Fruit fly (Drosophila melanogaster): ENCODE measurements around the gene CG32148.

Gene CG32148

dm6 chr3L:14992025-14992424, 31.3 kb upstream of the CG32148 start, which contains the start of gene Zip71B:
Gene Zip71B, plus strand, starts transcription at chr3L:14992289.
- no peak for TF ChIP-seq CG17801 (GFP tag; optimal IDR thresholded peaks at IDR 0.05; ENCODE audit: partially characterized antibody)

- TF ChIP-seq CG17801 (GFP tag; optimal IDR thresholded peaks at IDR 0.05; ENCODE audit: partially characterized antibody), result peak; percentile 14
Observed at dm6 chr3L:14992807-14993206, 30.5 kb upstream of the CG32148 start.

- TF ChIP-seq CG17801 (GFP tag; optimal IDR thresholded peaks at IDR 0.05; ENCODE audit: partially characterized antibody), result peak; percentile 80
Observed at dm6 chr3L:14999284-15000019, 23.8 kb upstream of the CG32148 start, which contains the start of the genes mRpL39 and Prosbeta2. Gene mRpL39, minus strand, starts transcription at chr3L:14999666. Gene Prosbeta2, plus strand, starts transcription at chr3L:14999951.

dm6 chr3L:15005085-15005484, 18.2 kb upstream of the CG32148 start:
- TF ChIP-seq CG17801 (GFP tag; optimal IDR thresholded peaks at IDR 0.05; ENCODE audit: partially characterized antibody), result no peak

- TF ChIP-seq CG17801 (GFP tag; optimal IDR thresholded peaks at IDR 0.05; ENCODE audit: partially characterized antibody), result no peak
Observed at dm6 chr3L:15005774-15006173, 17.5 kb upstream of the CG32148 start.

dm6 chr3L:15006825-15007224, 16.5 kb upstream of the CG32148 start:
- no peak for TF ChIP-seq CG17801 (GFP tag; optimal IDR thresholded peaks at IDR 0.05; ENCODE audit: partially characterized antibody)

- no peak for TF ChIP-seq CG17801 (GFP tag; optimal IDR thresholded peaks at IDR 0.05; ENCODE audit: partially characterized antibody)
Observed at dm6 chr3L:15007271-15007948, 15.9 kb upstream of the CG32148 start.

- no peak for TF ChIP-seq CG17801 (GFP tag; optimal IDR thresholded peaks at IDR 0.05; ENCODE audit: partially characterized antibody)
Observed at dm6 chr3L:15009681-15010080, 13.6 kb upstream of the CG32148 start.

- no peak for TF ChIP-seq CG17801 (GFP tag; optimal IDR thresholded peaks at IDR 0.05; ENCODE audit: partially characterized antibody)
Observed at dm6 chr3L:15010601-15011000, 12.7 kb upstream of the CG32148 start.

dm6 chr3L:15011142-15011541, 12.2 kb upstream of the CG32148 start:
- no peak for TF ChIP-seq CG17801 (GFP tag; optimal IDR thresholded peaks at IDR 0.05; ENCODE audit: partially characterized antibody)

- no peak for TF ChIP-seq CG17801 (GFP tag; optimal IDR thresholded peaks at IDR 0.05; ENCODE audit: partially characterized antibody)
Observed at dm6 chr3L:15011638-15012335, 11.5 kb upstream of the CG32148 start.

dm6 chr3L:15013296-15013695, 10.0 kb upstream of the CG32148 start:
- TF ChIP-seq CG17801 (GFP tag; optimal IDR thresholded peaks at IDR 0.05; ENCODE audit: partially characterized antibody), result no peak

- no peak for TF ChIP-seq CG17801 (GFP tag; optimal IDR thresholded peaks at IDR 0.05; ENCODE audit: partially characterized antibody)
Observed at dm6 chr3L:15013957-15014692, 9.2 kb upstream of the CG32148 start, which contains the start of gene Reck. Gene Reck, minus strand, starts transcription at chr3L:15014062.

dm6 chr3L:15021008-15021407, 2.3 kb upstream of the CG32148 start:
- no peak for TF ChIP-seq CG17801 (GFP tag; optimal IDR thresholded peaks at IDR 0.05; ENCODE audit: partially characterized antibody)

dm6 chr3L:15031773-15032172, 8.5 kb downstream of the CG32148 start:
- TF ChIP-seq CG17801 (GFP tag; optimal IDR thresholded peaks at IDR 0.05; ENCODE audit: partially characterized antibody), result no peak

Data from ovary, adult (tissue).